Worm (Caenorhabditis elegans) whole organism, early embryonic: ENCODE measurements around the gene C05C10.8.

Source experiments
- hnd-1 ChIP-seq: sonication (generic microtip); optimal IDR thresholded peaks from 2 replicates; lab custom pipeline; 2016; ENCODE audit warnings: missing genetic modification characterization, missing compliant biosample characterization
- scrt-1 ChIP-seq: fragments of 200-800 bp; sonication (Bioruptor generic); IDR thresholded peaks from 2 replicates; pipeline ENCODE4 v1.3.6; 2022; ENCODE audit warnings: missing genetic modification characterization, missing compliant biosample characterization

- TF ChIP-seq hnd-1 (tag; lab: Kevin White, UChicago) (no peak), scrt-1 (GFP tag; lab: Robert Waterston, UW) (no peak)
Observed at ce11 chrII:9891031-9891689, 26.6 kb downstream of the C05C10.8 start, which contains the start of gene vgln-1.
